Worm (Caenorhabditis elegans) whole organism, young adult: Measurements from ENCODE around the gene cht-6.

ENCODE experiments used
- F10E7.11 ChIP-seq: sonication (generic microtip); optimal IDR thresholded peaks from 2 replicates; lab custom pipeline; 2017; ENCODE audit warnings: mild to moderate bottlenecking, missing genetic modification characterization, moderate library complexity, missing compliant biosample characterization
- F37B4.10 ChIP-seq: fragments of 200-800 bp; sonication (Bioruptor generic); IDR thresholded peaks from 2 replicates; pipeline ENCODE4 v1.3.6; 2022; ENCODE audit warnings: missing genetic modification characterization, missing compliant biosample characterization
- Y79H2A.3 ChIP-seq: fragments of 200-800 bp; sonication (Bioruptor generic); conservative IDR thresholded peaks from 2 replicates; pipeline ENCODE4 v1.3.6; 2022; ENCODE audit warnings: missing genetic modification reagents, missing genetic modification characterization, missing compliant biosample characterization
- chd-7 ChIP-seq: sonication (generic microtip); optimal IDR thresholded peaks from 2 replicates; lab custom pipeline; 2016; ENCODE audit warnings: mild to moderate bottlenecking, missing genetic modification characterization, moderate library complexity, missing compliant biosample characterization
- lsl-1 ChIP-seq: fragments of 200-800 bp; sonication (Bioruptor generic); optimal IDR thresholded peaks from 2 replicates; lab custom pipeline; 2018; ENCODE audit warnings: mild to moderate bottlenecking, missing genetic modification characterization, moderate library complexity, missing compliant biosample characterization
- nfya-2 ChIP-seq: fragments of 200-800 bp; sonication (Bioruptor generic); IDR thresholded peaks from 2 replicates; pipeline ENCODE4 v1.3.6; 2022; ENCODE audit warnings: missing genetic modification reagents, missing genetic modification characterization, missing compliant biosample characterization
- repo-1 ChIP-seq: sonication (generic microtip); optimal IDR thresholded peaks from 2 replicates; lab custom pipeline; 2017; ENCODE audit warnings: mild to moderate bottlenecking, missing genetic modification characterization, missing compliant biosample characterization
- snpc-1.1 ChIP-seq: sonication (generic microtip); optimal IDR thresholded peaks from 2 replicates; lab custom pipeline; 2017; ENCODE audit warnings: missing genetic modification characterization, mild to moderate bottlenecking, missing compliant biosample characterization, antibody characterized with exemption, moderate library complexity, missing genotype, missing genetic modification reagents; ENCODE audit not compliant: insufficient read depth
- unc-62 ChIP-seq: fragments of 150-350 bp; optimal IDR thresholded peaks from 2 replicates; lab custom pipeline; 2014; ENCODE audit warnings: missing biosample characterization, missing genetic modification reagents, missing genetic modification characterization
- ztf-26 ChIP-seq: sonication (generic microtip); optimal IDR thresholded peaks from 2 replicates; lab custom pipeline; 2017; ENCODE audit warnings: missing genetic modification characterization, missing compliant biosample characterization
- ztf-28 ChIP-seq: fragments of 200-800 bp; sonication (Bioruptor generic); IDR thresholded peaks from 2 replicates; pipeline ENCODE4 v1.3.6; 2022; ENCODE audit warnings: missing genetic modification reagents, missing genetic modification characterization, missing compliant biosample characterization

- TF ChIP-seq snpc-1.1 (tag; lab: Kevin White, UChicago) (no peak), unc-62 (GFP tag; lab: Kevin White, UChicago) (no peak), F37B4.10 (GFP tag; lab: Robert Waterston, UW) (no peak), chd-7 (tag; lab: Kevin White, UChicago) (no peak), ztf-26 (no peak), repo-1 (tag; lab: Kevin White, UChicago) (no peak), lsl-1 (GFP tag; lab: Kevin White, UChicago) (no peak), nfya-2 (GFP tag; lab: Robert Waterston, UW) (no peak), ztf-28 (GFP tag; lab: Robert Waterston, UW) (no peak), Y79H2A.3 (no peak), F10E7.11 (tag; lab: Kevin White, UChicago) (no peak)
Observed at ce11 chrV:6436332-6436731, 21.5 kb downstream of the cht-6 start, which contains the start of gene hpo-19.
